Worm (Caenorhabditis elegans): ENCODE results near the gene cit-1.2.

DNA sequence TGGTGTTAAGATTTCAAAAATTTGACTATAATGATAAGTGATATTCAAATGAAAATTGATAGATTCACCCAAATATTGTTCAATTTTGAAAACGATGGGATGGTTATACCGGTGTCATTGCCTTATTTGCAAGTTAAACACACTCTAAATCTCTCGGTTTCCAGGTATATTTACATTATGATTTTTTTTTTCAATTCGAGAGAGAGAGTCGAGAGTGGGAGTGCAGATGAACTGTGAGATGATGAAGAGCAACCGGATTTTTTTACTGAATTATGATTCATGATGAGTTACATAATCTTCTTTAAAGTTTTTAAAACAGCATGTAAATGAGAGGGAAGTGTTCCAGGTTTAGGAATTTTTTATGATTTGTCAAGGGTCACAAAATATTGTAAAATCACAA is 23.0 kb downstream of the cit-1.2 start, which contains the start of gene F44B9.10:
- TF ChIP-seq bed-1 (GFP tag; IDR thresholded peaks at IDR 0.05) (no peak), dpff-1 (tag; optimal IDR thresholded peaks at IDR 0.05) (no peak), ztf-25 (GFP tag; IDR thresholded peaks at IDR 0.05) (no peak), nhr-179 (tag; optimal IDR thresholded peaks at IDR 0.05) (no peak), Y53G8AR.9 (GFP tag; conservative IDR thresholded peaks at IDR 0.05) (no peak), K11D2.4 (GFP tag; IDR thresholded peaks at IDR 0.05) (no peak)

Measured in whole organism, young adult.